Fruit fly (Drosophila melanogaster): ENCODE results near the gene CG3345.

The CG3345 gene

dm6 chr2L:283071-283482 is 14.2 kb downstream of the CG3345 start, which contains the start of gene CG11601 (continued):
- peak; percentile 58; the same call in 1 of the 3 replicates for TF ChIP-seq ci (GFP tag; IDR thresholded peaks at IDR 0.05)
- TF ChIP-seq fd64A (GFP tag; optimal IDR thresholded peaks at IDR 0.05), result no peak
- no peak for TF ChIP-seq CG7963 (GFP tag; IDR thresholded peaks at IDR 0.05; ENCODE audit: partially characterized antibody)
- peak; percentile 21 for TF ChIP-seq kay (GFP tag; optimal IDR thresholded peaks at IDR 0.05)
- TF ChIP-seq phol (tag; optimal IDR thresholded peaks at IDR 0.05), result peak; percentile 79
- TF ChIP-seq nerfin-1 (tag; optimal IDR thresholded peaks at IDR 0.05), result peak; percentile 10
- no peak for TF ChIP-seq peb (GFP tag; IDR thresholded peaks at IDR 0.05)
- peak; percentile 2 for TF ChIP-seq CHES-1-like (GFP tag; optimal IDR thresholded peaks at IDR 0.05)
- TF ChIP-seq Max (GFP tag; optimal IDR thresholded peaks at IDR 0.05), result no peak
- no peak for TF ChIP-seq zf30C (GFP tag; optimal IDR thresholded peaks at IDR 0.05)
- no peak for TF ChIP-seq GATAe (GFP tag; conservative IDR thresholded peaks at IDR 0.05)
- TF ChIP-seq CG17359 (tag; optimal IDR thresholded peaks at IDR 0.05), result peak; percentile 20
- no peak for TF ChIP-seq Oli (tag; optimal IDR thresholded peaks at IDR 0.05)
- no peak for TF ChIP-seq twi (tag; optimal IDR thresholded peaks at IDR 0.05)
- peak; percentile 59 for TF ChIP-seq pho (GFP tag; optimal IDR thresholded peaks at IDR 0.05)
- no peak for TF ChIP-seq CG2129 (GFP tag; IDR thresholded peaks at IDR 0.05; ENCODE audit: partially characterized antibody)
- 0 out of 3 replicates have a peak, but pooled peaks have one; percentile 25 for TF ChIP-seq CG11695 (GFP tag; IDR thresholded peaks at IDR 0.05)
- no peak for TF ChIP-seq org-1 (GFP tag; optimal IDR thresholded peaks at IDR 0.05)
- no peak for TF ChIP-seq da (GFP tag; optimal IDR thresholded peaks at IDR 0.05)
- peak; percentile 46 for TF ChIP-seq CG2712 (tag; optimal IDR thresholded peaks at IDR 0.05)
- no peak for TF ChIP-seq CG15269 (tag; optimal IDR thresholded peaks at IDR 0.05)
- TF ChIP-seq pan (optimal IDR thresholded peaks at IDR 0.05), result no peak
- peak in 1 of 2 experiments; percentile 33 for TF ChIP-seq pan (GFP tag; optimal IDR thresholded peaks at IDR 0.05 in 1 of 2, IDR thresholded peaks at IDR 0.05 in 1 of 2)
- TF ChIP-seq CG3726 (GFP tag; IDR thresholded peaks at IDR 0.05), result no peak
- no peak for TF ChIP-seq cas (GFP tag; IDR thresholded peaks at IDR 0.05)
- TF ChIP-seq CG2199 (GFP tag; IDR thresholded peaks at IDR 0.05), result no peak
- peak; percentile 23 for TF ChIP-seq Nf-YC (tag; optimal IDR thresholded peaks at IDR 0.05)
- no peak for TF ChIP-seq sd (tag; optimal IDR thresholded peaks at IDR 0.05)
- TF ChIP-seq Sox102F (GFP tag; optimal IDR thresholded peaks at IDR 0.05), result no peak
- no peak for TF ChIP-seq odd (GFP tag; optimal IDR thresholded peaks at IDR 0.05)
- no peak for TF ChIP-seq Drgx (GFP tag; IDR thresholded peaks at IDR 0.05)
- no peak for TF ChIP-seq kah (GFP tag; optimal IDR thresholded peaks at IDR 0.05)
- TF ChIP-seq sens-2 (GFP tag; IDR thresholded peaks at IDR 0.05), result no peak
- peak; percentile 49 for TF ChIP-seq Hsf (GFP tag; optimal IDR thresholded peaks at IDR 0.05)
- no peak for TF ChIP-seq CG6654 (GFP tag; optimal IDR thresholded peaks at IDR 0.05)
- TF ChIP-seq pnt (GFP tag; optimal IDR thresholded peaks at IDR 0.05), result peak; percentile 0
- peak; percentile 55 for TF ChIP-seq HmgZ (tag; optimal IDR thresholded peaks at IDR 0.05)
- 0 out of 2 replicates have a peak, but pooled peaks have one; percentile 11 for TF ChIP-seq sna (GFP tag; IDR thresholded peaks at IDR 0.05; ENCODE audit: partially characterized antibody)
- no peak for TF ChIP-seq esg (GFP tag; conservative IDR thresholded peaks at IDR 0.05)
- TF ChIP-seq CoRest (tag; optimal IDR thresholded peaks at IDR 0.05), result peak; percentile 39
- peak; percentile 2 for TF ChIP-seq Dad (GFP tag; optimal IDR thresholded peaks at IDR 0.05)
- peak; percentile 88 for TF ChIP-seq Sry-β (GFP tag; optimal IDR thresholded peaks at IDR 0.05)
- TF ChIP-seq CG8924 (tag; optimal IDR thresholded peaks at IDR 0.05), result peak; percentile 13
- peak; percentile 26 for TF ChIP-seq Mad (GFP tag; optimal IDR thresholded peaks at IDR 0.05)
- peak; percentile 80 for TF ChIP-seq CG15514 (GFP tag; optimal IDR thresholded peaks at IDR 0.05)
- peak; percentile 57 for TF ChIP-seq slbo (GFP tag; IDR thresholded peaks at IDR 0.05)
- TF ChIP-seq danr (GFP tag; IDR thresholded peaks at IDR 0.05), result 0 out of 2 replicates have a peak, but pooled peaks have one; percentile 11
- TF ChIP-seq CG14014 (GFP tag; IDR thresholded peaks at IDR 0.05), result no peak
- TF ChIP-seq bigmax (GFP tag; optimal IDR thresholded peaks at IDR 0.05), result no peak
- TF ChIP-seq crc (GFP tag; optimal IDR thresholded peaks at IDR 0.05), result no peak
- no peak for TF ChIP-seq yki (optimal IDR thresholded peaks at IDR 0.05)
- TF ChIP-seq CG13123 (GFP tag; optimal IDR thresholded peaks at IDR 0.05), result no peak
